Fruit fly (Drosophila melanogaster) whole organism, embryonic: ENCODE results near the gene CG12301.

ENCODE experiments used
- Aef1 ChIP-seq: fragments of 200-800 bp; sonication (Bioruptor generic); IDR thresholded peaks from 3 replicates; pipeline ENCODE4 v1.3.6; 2022; ENCODE audit warnings: missing biosample characterization, missing genetic modification characterization
- Atf3 ChIP-seq: fragments of 200-800 bp; sonication (Bioruptor generic); optimal IDR thresholded peaks from 3 replicates; lab custom pipeline; 2016; ENCODE audit warnings: missing biosample characterization, missing genetic modification characterization
- CG10267 ChIP-seq: fragments of 200-800 bp; sonication (Bioruptor generic); optimal IDR thresholded peaks from 2 replicates; lab custom pipeline; 2018; ENCODE audit warnings: missing biosample characterization, mild to moderate bottlenecking, missing genetic modification characterization, moderate library complexity
- CG11456 ChIP-seq: fragments of 200-800 bp; sonication (Bioruptor generic); IDR thresholded peaks from 3 replicates; pipeline ENCODE4 v1.3.6; 2022; ENCODE audit warnings: missing biosample characterization, missing genetic modification characterization
- CG12236 ChIP-seq: fragments of 200-800 bp; sonication (Bioruptor generic); optimal IDR thresholded peaks from 2 replicates; lab custom pipeline; 2016; ENCODE audit warnings: missing biosample characterization, missing genetic modification characterization
- CG12769 ChIP-seq: fragments of 200-800 bp; sonication (Bioruptor generic); optimal IDR thresholded peaks from 2 replicates; lab custom pipeline; 2019; ENCODE audit warnings: missing biosample characterization, mild to moderate bottlenecking, missing genetic modification characterization, moderate library complexity
- CG13296 ChIP-seq: fragments of 200-800 bp; sonication (Bioruptor generic); optimal IDR thresholded peaks from 3 replicates; lab custom pipeline; 2018; ENCODE audit warnings: missing biosample characterization, mild to moderate bottlenecking, missing genetic modification characterization
- CG15601 ChIP-seq: fragments of 200-800 bp; sonication (Bioruptor generic); optimal IDR thresholded peaks from 3 replicates; lab custom pipeline; 2019; ENCODE audit warnings: missing biosample characterization, mild to moderate bottlenecking, missing genetic modification characterization, moderate library complexity
- CG31224 ChIP-seq: fragments of 200-800 bp; sonication (Bioruptor generic); IDR thresholded peaks from 2 replicates; pipeline ENCODE4 v1.3.6; 2022; ENCODE audit warnings: missing biosample characterization, missing genetic modification characterization
- CG31365 ChIP-seq: fragments of 200-800 bp; sonication (Bioruptor generic); optimal IDR thresholded peaks from 2 replicates; lab custom pipeline; 2018; ENCODE audit warnings: missing biosample characterization, mild to moderate bottlenecking, missing genetic modification characterization
- CG3995 ChIP-seq: fragments of 200-800 bp; sonication (Bioruptor generic); optimal IDR thresholded peaks from 3 replicates; lab custom pipeline; 2016; ENCODE audit warnings: missing biosample characterization, missing genetic modification characterization
- CG5953 ChIP-seq: fragments of 200-800 bp; sonication (Bioruptor generic); IDR thresholded peaks from 2 replicates; pipeline ENCODE4 v1.3.6; 2022; ENCODE audit warnings: missing biosample characterization, missing genetic modification characterization
- CG6654 ChIP-seq: fragments of 200-800 bp; sonication (Bioruptor generic); optimal IDR thresholded peaks from 2 replicates; lab custom pipeline; 2017; ENCODE audit warnings: missing biosample characterization, mild to moderate bottlenecking, missing genetic modification characterization
- CG7372 ChIP-seq: fragments of 200-800 bp; sonication (Bioruptor generic); IDR thresholded peaks from 2 replicates; pipeline ENCODE4 v1.3.6; 2022; ENCODE audit warnings: missing biosample characterization, missing genetic modification characterization
- CG7839 ChIP-seq: fragments of 200-800 bp; sonication (Bioruptor generic); optimal IDR thresholded peaks from 3 replicates; lab custom pipeline; 2018; ENCODE audit warnings: missing biosample characterization, mild to moderate bottlenecking, missing genetic modification characterization, moderate library complexity
- CG9727 ChIP-seq: fragments of 200-800 bp; sonication (Bioruptor generic); optimal IDR thresholded peaks from 3 replicates; lab custom pipeline; 2017; ENCODE audit warnings: missing biosample characterization, mild to moderate bottlenecking, missing genetic modification characterization
- D19A ChIP-seq: fragments of 200-800 bp; optimal IDR thresholded peaks from 3 replicates; lab custom pipeline; 2019; ENCODE audit warnings: missing biosample characterization, mild to moderate bottlenecking, missing genetic modification characterization, moderate library complexity
- D19B ChIP-seq: fragments of 200-800 bp; sonication (Bioruptor generic); optimal IDR thresholded peaks from 2 replicates; lab custom pipeline; 2017; ENCODE audit warnings: missing biosample characterization, mild to moderate bottlenecking, missing genetic modification characterization
- Dek ChIP-seq: fragments of 200-800 bp; sonication (Bioruptor generic); optimal IDR thresholded peaks from 3 replicates; lab custom pipeline; 2019; ENCODE audit warnings: missing biosample characterization, mild to moderate bottlenecking, missing genetic modification characterization, moderate library complexity
- Dfd ChIP-seq, 2 experiments: fragments of >200 bp; optimal IDR thresholded peaks; 2 replicates each; lab custom pipeline; 2017; ENCODE audit warnings: missing biosample characterization in 2 of 2, missing genetic modification characterization in 2 of 2
- Eip74EF ChIP-seq, 2 experiments: fragments of 200-800 bp in 1 of 2; fragments of >200 bp in 1 of 2; sonication (Bioruptor generic) in 1 of 2; optimal IDR thresholded peaks; 2 replicates each; lab custom pipeline; 2017 to 2019; ENCODE audit warnings: missing biosample characterization in 2 of 2, missing genetic modification characterization in 2 of 2, mild to moderate bottlenecking in 1 of 2, moderate library complexity in 1 of 2
- HLH4C ChIP-seq: fragments of 200-800 bp; sonication (Bioruptor generic); IDR thresholded peaks from 3 replicates; pipeline ENCODE4 v1.3.6; 2022; ENCODE audit warnings: missing biosample characterization, missing genetic modification characterization; ENCODE audit not compliant: partially characterized antibody
- Hand ChIP-seq: fragments of 200-800 bp; sonication (Bioruptor generic); optimal IDR thresholded peaks from 2 replicates; lab custom pipeline; 2017; ENCODE audit warnings: mild to moderate bottlenecking, missing biosample characterization, missing genetic modification reagents, missing genetic modification characterization
- HmgZ ChIP-seq: fragments of 200-800 bp; sonication (Bioruptor generic); optimal IDR thresholded peaks from 2 replicates; lab custom pipeline; 2018; ENCODE audit warnings: missing biosample characterization, mild to moderate bottlenecking, missing genetic modification characterization
- Hr51 ChIP-seq, 2 experiments: fragments of 200-800 bp; sonication (Bioruptor generic); optimal IDR thresholded peaks; 2 replicates in 1 of 2; 3 replicates in 1 of 2; lab custom pipeline; 2016 to 2018; ENCODE audit warnings: missing biosample characterization in 2 of 2, missing genetic modification characterization in 2 of 2, mild to moderate bottlenecking in 1 of 2, moderate library complexity in 1 of 2
- Meics ChIP-seq: fragments of 200-800 bp; sonication (Bioruptor generic); optimal IDR thresholded peaks from 2 replicates; lab custom pipeline; 2017; ENCODE audit warnings: missing biosample characterization, mild to moderate bottlenecking, missing genetic modification characterization
- NK7.1 ChIP-seq: fragments of 200-800 bp; sonication (Bioruptor generic); optimal IDR thresholded peaks from 3 replicates; lab custom pipeline; 2016; ENCODE audit warnings: missing biosample characterization, missing genetic modification characterization
- Nf-YB ChIP-seq: fragments of 200-800 bp; sonication (Bioruptor generic); optimal IDR thresholded peaks from 3 replicates; lab custom pipeline; 2019; ENCODE audit warnings: missing biosample characterization, mild to moderate bottlenecking, missing genetic modification characterization, moderate library complexity
- Rfx ChIP-seq: fragments of 200-800 bp; sonication (Bioruptor generic); IDR thresholded peaks from 2 replicates; pipeline ENCODE4 v1.3.6; 2022; ENCODE audit warnings: missing biosample characterization, missing genetic modification characterization
- Sox100B ChIP-seq: fragments of 200-800 bp; sonication (Bioruptor generic); optimal IDR thresholded peaks from 3 replicates; lab custom pipeline; 2018; ENCODE audit warnings: missing biosample characterization, mild to moderate bottlenecking, missing genetic modification characterization
- Sry-β ChIP-seq: fragments of 200-800 bp; sonication (Bioruptor generic); optimal IDR thresholded peaks from 2 replicates; lab custom pipeline; 2018; ENCODE audit warnings: missing biosample characterization, mild to moderate bottlenecking, missing genetic modification characterization, moderate library complexity
- bcd ChIP-seq: fragments of 200-800 bp; sonication (Bioruptor generic); optimal IDR thresholded peaks from 2 replicates; lab custom pipeline; 2017; ENCODE audit warnings: missing biosample characterization, mild to moderate bottlenecking, missing genetic modification characterization
- cg ChIP-seq: fragments of 200-800 bp; sonication (Bioruptor generic); optimal IDR thresholded peaks from 3 replicates; lab custom pipeline; 2019; ENCODE audit warnings: missing biosample characterization, mild to moderate bottlenecking, missing genetic modification characterization, moderate library complexity
- fru ChIP-seq: fragments of >200 bp; optimal IDR thresholded peaks from 2 replicates; lab custom pipeline; 2017
- gce ChIP-seq: fragments of 200-800 bp; sonication (Bioruptor generic); IDR thresholded peaks from 3 replicates; pipeline ENCODE4 v1.3.6; 2022; ENCODE audit warnings: missing biosample characterization, missing genetic modification characterization
- gsb ChIP-seq: fragments of 200-800 bp; sonication (Bioruptor generic); IDR thresholded peaks from 2 replicates; pipeline ENCODE4 v1.3.6; 2022; ENCODE audit warnings: missing biosample characterization, missing genetic modification characterization
- gsb-n ChIP-seq: fragments of 200-800 bp; sonication (Bioruptor generic); optimal IDR thresholded peaks from 3 replicates; lab custom pipeline; 2018; ENCODE audit warnings: missing biosample characterization, mild to moderate bottlenecking, missing genetic modification characterization
- hb ChIP-seq: fragments of 200-800 bp; sonication (Bioruptor generic); IDR thresholded peaks from 3 replicates; pipeline ENCODE4 v1.3.6; 2022; ENCODE audit warnings: missing biosample characterization, missing genetic modification characterization; ENCODE audit not compliant: partially characterized antibody
- hbn ChIP-seq: fragments of 200-800 bp; sonication (Bioruptor generic); IDR thresholded peaks from 2 replicates; pipeline ENCODE4 v1.3.6; 2022; ENCODE audit warnings: missing biosample characterization, missing genetic modification characterization; ENCODE audit not compliant: partially characterized antibody
- hkb ChIP-seq, 2 experiments: fragments of 200-800 bp in 1 of 2; fragments of >200 bp in 1 of 2; sonication (Bioruptor generic) in 1 of 2; IDR thresholded peaks in 1 of 2; optimal IDR thresholded peaks in 1 of 2; 2 replicates each; pipeline versions ENCODE4 v1.3.6 to Lab custom; 2017 to 2022; ENCODE audit warnings: missing biosample characterization in 1 of 2, missing genetic modification characterization in 1 of 2
- jumu ChIP-seq: fragments of 200-800 bp; sonication (Bioruptor generic); optimal IDR thresholded peaks from 3 replicates; lab custom pipeline; 2016; ENCODE audit warnings: missing biosample characterization, missing genetic modification characterization
- kni ChIP-seq: fragments of 200-800 bp; sonication (Bioruptor generic); optimal IDR thresholded peaks from 3 replicates; lab custom pipeline; 2017; ENCODE audit warnings: mild to moderate bottlenecking, missing biosample characterization, missing genetic modification reagents, missing genetic modification characterization
- lilli ChIP-seq: fragments of 200-800 bp; sonication (Bioruptor generic); optimal IDR thresholded peaks from 3 replicates; lab custom pipeline; 2016; ENCODE audit warnings: missing biosample characterization, missing genetic modification characterization
- mam ChIP-seq: fragments of 200-800 bp; sonication (Bioruptor generic); optimal IDR thresholded peaks from 3 replicates; lab custom pipeline; 2016; ENCODE audit warnings: missing biosample characterization, missing genetic modification characterization
- nerfin-1 ChIP-seq: fragments of 200-800 bp; sonication (Bioruptor generic); optimal IDR thresholded peaks from 3 replicates; lab custom pipeline; 2019; ENCODE audit warnings: missing biosample characterization, mild to moderate bottlenecking, missing genetic modification characterization, moderate library complexity
- scrt ChIP-seq: fragments of 200-800 bp; sonication (Bioruptor generic); optimal IDR thresholded peaks from 2 replicates; lab custom pipeline; 2018; ENCODE audit warnings: missing biosample characterization, mild to moderate bottlenecking, missing genetic modification characterization, moderate library complexity
- tap ChIP-seq: fragments of 200-800 bp; optimal IDR thresholded peaks from 3 replicates; lab custom pipeline; 2019; ENCODE audit warnings: missing biosample characterization, mild to moderate bottlenecking, missing genetic modification characterization, moderate library complexity
- tll ChIP-seq, 2 experiments: fragments of 200-800 bp in 1 of 2; fragments of >200 bp in 1 of 2; sonication (Bioruptor generic) in 1 of 2; optimal IDR thresholded peaks; 2 replicates each; lab custom pipeline; 2017 to 2019; ENCODE audit warnings: missing biosample characterization in 2 of 2, missing genetic modification characterization in 2 of 2, mild to moderate bottlenecking in 1 of 2, moderate library complexity in 1 of 2

The CG12301 gene

DNA sequence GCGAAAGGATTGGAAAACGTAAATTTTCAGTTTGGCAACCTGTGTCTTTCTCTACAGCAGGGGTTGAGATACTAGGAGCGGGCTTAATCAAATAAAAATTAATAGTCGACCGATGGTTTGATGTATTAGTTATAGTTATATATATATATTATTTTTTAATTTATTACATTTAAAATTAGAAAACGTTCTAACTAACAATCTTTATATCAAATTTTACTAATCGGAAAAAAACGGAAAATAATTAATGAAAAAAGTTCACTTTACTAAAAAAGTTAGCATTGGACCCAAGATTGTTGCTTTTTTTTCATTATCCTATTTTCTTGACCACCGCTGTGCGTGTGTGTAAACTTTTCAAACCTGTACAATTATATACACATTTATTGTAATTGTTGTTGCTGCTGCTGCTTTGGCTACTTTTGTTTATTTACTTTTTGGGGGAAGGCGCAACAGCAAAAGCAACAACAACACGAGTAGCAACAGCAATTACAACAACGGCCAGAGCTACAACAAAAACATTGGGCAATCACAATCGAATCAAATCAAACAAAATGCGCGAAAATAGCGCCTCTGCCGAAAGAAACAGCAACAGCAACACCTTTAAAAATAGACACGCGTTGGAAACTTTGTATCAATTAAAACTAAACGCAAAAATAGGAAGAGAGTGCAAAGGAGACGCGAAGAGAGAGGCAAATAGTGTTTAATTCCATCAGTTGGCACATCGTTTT lies 12.1 kb downstream of the CG12301 start (continued):
- TF ChIP-seq CG5953 = no peak
- TF ChIP-seq CG10267 (tag; lab: Kevin White, UChicago) = peak; percentile 52
- no peak for TF ChIP-seq Aef1 (GFP tag; lab: Robert Waterston, UW)
- peak; percentile 54 for TF ChIP-seq Rfx (GFP tag; lab: Robert Waterston, UW)
- TF ChIP-seq NK7.1 = no peak
- TF ChIP-seq CG12769 (tag; lab: Kevin White, UChicago) = no peak
- peak; percentile 23 for TF ChIP-seq Dek (tag; lab: Kevin White, UChicago)
- no peak for TF ChIP-seq lilli
- TF ChIP-seq CG9727 = peak; percentile 69
- TF ChIP-seq CG7839 (tag; lab: Kevin White, UChicago) = peak; percentile 77
- no peak for TF ChIP-seq HLH4C (GFP tag; lab: Robert Waterston, UW)
- TF ChIP-seq Atf3 (GFP tag; lab: Kevin White, UChicago) = no peak
- no peak for TF ChIP-seq HmgZ (tag; lab: Kevin White, UChicago)
- peak in 1 of 2 experiments; percentile 85 for TF ChIP-seq Hr51 (GFP tag; optimal IDR thresholded peaks at IDR 0.05; lab: Kevin White, UChicago)
- TF ChIP-seq CG7372 (GFP tag; lab: Robert Waterston, UW) = peak; percentile 58
- no peak for TF ChIP-seq gsb (GFP tag; lab: Robert Waterston, UW)
- TF ChIP-seq CG13296 (GFP tag; lab: Kevin White, UChicago) = peak; percentile 74
- no peak for TF ChIP-seq kni
- TF ChIP-seq gce (GFP tag; lab: Robert Waterston, UW) = no peak
- TF ChIP-seq tap (tag; lab: Kevin White, UChicago) = peak; percentile 64
- TF ChIP-seq Dfd (GFP tag; optimal IDR thresholded peaks at IDR 0.05; lab: Kevin White, UChicago) = no peak
- no peak for TF ChIP-seq hb (GFP tag; lab: Robert Waterston, UW)
- TF ChIP-seq Sry-β (GFP tag; lab: Kevin White, UChicago) = no peak
- TF ChIP-seq CG12236 (GFP tag; lab: Kevin White, UChicago) = no peak
- TF ChIP-seq Eip74EF (GFP tag; optimal IDR thresholded peaks at IDR 0.05; lab: Kevin White, UChicago) = peak in 1 of 2 experiments; percentile 28
- no peak for TF ChIP-seq hkb (optimal IDR thresholded peaks at IDR 0.05; lab: Kevin White, UChicago)
- TF ChIP-seq hkb (GFP tag; IDR thresholded peaks at IDR 0.05; lab: Robert Waterston, UW) = peak; percentile 69
- TF ChIP-seq CG6654 = peak; percentile 3
- no peak for TF ChIP-seq jumu (GFP tag; lab: Kevin White, UChicago)
- TF ChIP-seq scrt (GFP tag; lab: Kevin White, UChicago) = peak; percentile 4
- no peak for TF ChIP-seq mam (GFP tag; lab: Kevin White, UChicago)
- no peak for TF ChIP-seq cg
- TF ChIP-seq D19A = peak; percentile 66
- TF ChIP-seq CG31365 (tag; lab: Kevin White, UChicago) = no peak
- peak; percentile 30 for TF ChIP-seq D19B (GFP tag; lab: Kevin White, UChicago)
- TF ChIP-seq Hand (GFP tag; lab: Kevin White, UChicago) = peak; percentile 41
- TF ChIP-seq gsb-n (tag; lab: Kevin White, UChicago) = peak; percentile 25
- no peak for TF ChIP-seq CG31224
- peak; percentile 24 for TF ChIP-seq nerfin-1 (tag; lab: Kevin White, UChicago)
- no peak for TF ChIP-seq hbn (GFP tag; lab: Robert Waterston, UW)
- peak; percentile 76 for TF ChIP-seq Sox100B
- no peak for TF ChIP-seq fru (lab: Kevin White, UChicago)
- no peak for TF ChIP-seq tll (GFP tag; optimal IDR thresholded peaks at IDR 0.05; lab: Kevin White, UChicago)
- TF ChIP-seq Nf-YB (GFP tag; lab: Kevin White, UChicago) = peak; percentile 41
- no peak for TF ChIP-seq CG3995 (GFP tag; lab: Kevin White, UChicago)
- TF ChIP-seq Meics (GFP tag; lab: Kevin White, UChicago) = peak; percentile 76
- TF ChIP-seq bcd (GFP tag; lab: Kevin White, UChicago) = peak; percentile 54
- no peak for TF ChIP-seq CG11456
- peak; percentile 28 for TF ChIP-seq CG15601 (tag; lab: Kevin White, UChicago)
